Fruit fly (Drosophila melanogaster): ENCODE data around the gene mTerf5.

Gene mTerf5

dm6 chr3R:18188702-18189125 is 34.8 kb downstream of the mTerf5 start, which contains the start of the genes CG12321 and MED17 (continued):
- TF ChIP-seq Ssrp (tag; optimal IDR thresholded peaks at IDR 0.05): peak; percentile 90
- peak; percentile 73; the same call in 1 of the 2 replicates for TF ChIP-seq danr (GFP tag; IDR thresholded peaks at IDR 0.05)
- TF ChIP-seq CG14050 (GFP tag; IDR thresholded peaks at IDR 0.05): peak; percentile 69
- TF ChIP-seq Oaz (GFP tag; IDR thresholded peaks at IDR 0.05): peak; percentile 50; the same call in 1 of the 2 replicates
- TF ChIP-seq TFAM (GFP tag; optimal IDR thresholded peaks at IDR 0.05): no peak
- peak; percentile 54 for TF ChIP-seq rib (GFP tag; IDR thresholded peaks at IDR 0.05)
- peak; percentile 46 for TF ChIP-seq CG8359 (GFP tag; optimal IDR thresholded peaks at IDR 0.05; ENCODE audit: borderline replicate concordance)
- TF ChIP-seq CG3995 (GFP tag; optimal IDR thresholded peaks at IDR 0.05): peak; percentile 27
- TF ChIP-seq grn (GFP tag; optimal IDR thresholded peaks at IDR 0.05): no peak
- peak; percentile 66 for TF ChIP-seq CG16863 (GFP tag; optimal IDR thresholded peaks at IDR 0.05)
- no peak for TF ChIP-seq pan (optimal IDR thresholded peaks at IDR 0.05)
- peak in 1 of 2 experiments; percentile 88 for TF ChIP-seq pan (GFP tag; optimal IDR thresholded peaks at IDR 0.05 in 1 of 2, IDR thresholded peaks at IDR 0.05 in 1 of 2)
- TF ChIP-seq CG17385 (GFP tag; optimal IDR thresholded peaks at IDR 0.05): peak; percentile 85
- TF ChIP-seq CG16779 (GFP tag; IDR thresholded peaks at IDR 0.05): peak; percentile 82
- TF ChIP-seq sr (GFP tag; IDR thresholded peaks at IDR 0.05): no peak
- TF ChIP-seq phol (tag; optimal IDR thresholded peaks at IDR 0.05): peak; percentile 94
- peak; percentile 58 for TF ChIP-seq odd (GFP tag; optimal IDR thresholded peaks at IDR 0.05)
- no peak for TF ChIP-seq ham (GFP tag; IDR thresholded peaks at IDR 0.05)
- peak; percentile 61 for TF ChIP-seq CG6854 (GFP tag; optimal IDR thresholded peaks at IDR 0.05)
- peak; percentile 61 for TF ChIP-seq Poxn (GFP tag; IDR thresholded peaks at IDR 0.05)
- peak; percentile 64; the same call in 1 of the 2 replicates for TF ChIP-seq Lim3 (GFP tag; IDR thresholded peaks at IDR 0.05)
- TF ChIP-seq Dek (tag; optimal IDR thresholded peaks at IDR 0.05): peak; percentile 85
- TF ChIP-seq Myb (GFP tag; optimal IDR thresholded peaks at IDR 0.05): peak; percentile 38
- TF ChIP-seq trh (GFP tag; optimal IDR thresholded peaks at IDR 0.05): peak; percentile 85
- TF ChIP-seq kni (GFP tag; optimal IDR thresholded peaks at IDR 0.05): no peak
- peak; percentile 70 for TF ChIP-seq CG3407 (GFP tag; optimal IDR thresholded peaks at IDR 0.05)
- TF ChIP-seq CG3163 (GFP tag; optimal IDR thresholded peaks at IDR 0.05): peak; percentile 41
- peak; percentile 85 for TF ChIP-seq CG7556 (GFP tag; optimal IDR thresholded peaks at IDR 0.05)
- peak; percentile 68; the same call in 2 of the 3 replicates for TF ChIP-seq CG7357 (GFP tag; IDR thresholded peaks at IDR 0.05)
- peak in 1 of 3 experiments; percentile 85 for TF ChIP-seq lola (GFP tag; optimal IDR thresholded peaks at IDR 0.05)
- peak; percentile 76 for TF ChIP-seq D19A (tag; optimal IDR thresholded peaks at IDR 0.05)
- TF ChIP-seq CG7372 (GFP tag; IDR thresholded peaks at IDR 0.05): peak; percentile 87
- peak; percentile 67 for TF ChIP-seq Hand (GFP tag; optimal IDR thresholded peaks at IDR 0.05)
- TF ChIP-seq Camta (GFP tag; optimal IDR thresholded peaks at IDR 0.05): no peak
- peak; percentile 89 for TF ChIP-seq lbe (GFP tag; optimal IDR thresholded peaks at IDR 0.05)
- no peak for TF ChIP-seq CG42726 (GFP tag; IDR thresholded peaks at IDR 0.05; ENCODE audit: partially characterized antibody)
- TF ChIP-seq Sry-β (GFP tag; optimal IDR thresholded peaks at IDR 0.05): peak; percentile 45
- no peak for TF ChIP-seq yki (optimal IDR thresholded peaks at IDR 0.05)
- TF ChIP-seq zen2 (GFP tag; IDR thresholded peaks at IDR 0.05; ENCODE audit: partially characterized antibody): no peak
- TF ChIP-seq CG16815 (GFP tag; optimal IDR thresholded peaks at IDR 0.05): peak; percentile 92
- TF ChIP-seq zen (tag; optimal IDR thresholded peaks at IDR 0.05): peak; percentile 87
- no peak for TF ChIP-seq CG2199 (GFP tag; IDR thresholded peaks at IDR 0.05)
- peak; percentile 92 for TF ChIP-seq Xrp1 (GFP tag; IDR thresholded peaks at IDR 0.05)
- peak; percentile 84 for TF ChIP-seq Six4 (GFP tag; optimal IDR thresholded peaks at IDR 0.05)
- no peak for TF ChIP-seq HLH4C (GFP tag; IDR thresholded peaks at IDR 0.05; ENCODE audit: partially characterized antibody)
- TF ChIP-seq lilli (GFP tag; optimal IDR thresholded peaks at IDR 0.05): peak; percentile 84
- peak; percentile 92 for TF ChIP-seq CG14710 (tag; optimal IDR thresholded peaks at IDR 0.05)
- TF ChIP-seq CG12219 (GFP tag; optimal IDR thresholded peaks at IDR 0.05): peak; percentile 8
- no peak for TF ChIP-seq CG13894 (tag; optimal IDR thresholded peaks at IDR 0.05)
- peak; percentile 57 for TF ChIP-seq CG2202 (tag; optimal IDR thresholded peaks at IDR 0.05)
- TF ChIP-seq pum (GFP tag; optimal IDR thresholded peaks at IDR 0.05): peak; percentile 31
